Fruit fly (Drosophila melanogaster) whole organism, embryonic: ENCODE data around the gene CG32440.

ENCODE experiments used
- Atf-2 ChIP-seq: fragments of 200-800 bp; sonication (Bioruptor generic); optimal IDR thresholded peaks from 2 replicates; lab custom pipeline; 2016; ENCODE audit warnings: missing biosample characterization, missing genetic modification characterization
- Awh ChIP-seq: fragments of 200-800 bp; sonication (Bioruptor generic); IDR thresholded peaks from 2 replicates; pipeline ENCODE4, ENCODE4 v1.3.6; 2022; ENCODE audit warnings: missing biosample characterization, missing genetic modification characterization
- CG10959 ChIP-seq: fragments of 200-800 bp; sonication (Bioruptor generic); IDR thresholded peaks from 2 replicates; pipeline ENCODE4 v1.3.6; 2022; ENCODE audit warnings: missing biosample characterization, missing genetic modification characterization
- CG12155 ChIP-seq: fragments of 200-800 bp; sonication (Bioruptor generic); optimal IDR thresholded peaks from 3 replicates; lab custom pipeline; 2016; ENCODE audit warnings: missing biosample characterization, missing genetic modification characterization
- CG12236 ChIP-seq: fragments of 200-800 bp; sonication (Bioruptor generic); optimal IDR thresholded peaks from 2 replicates; lab custom pipeline; 2016; ENCODE audit warnings: missing biosample characterization, missing genetic modification characterization
- CG13296 ChIP-seq: fragments of 200-800 bp; sonication (Bioruptor generic); optimal IDR thresholded peaks from 3 replicates; lab custom pipeline; 2018; ENCODE audit warnings: missing biosample characterization, mild to moderate bottlenecking, missing genetic modification characterization
- CG15011 ChIP-seq: fragments of 200-800 bp; sonication (Bioruptor generic); optimal IDR thresholded peaks from 3 replicates; lab custom pipeline; 2018; ENCODE audit warnings: missing biosample characterization, mild to moderate bottlenecking, missing genetic modification characterization
- CG15073 ChIP-seq: fragments of 200-800 bp; sonication (Bioruptor generic); optimal IDR thresholded peaks from 2 replicates; lab custom pipeline; 2016; ENCODE audit warnings: missing biosample characterization, missing genetic modification characterization
- CG1529 ChIP-seq: fragments of 200-800 bp; sonication (Bioruptor generic); optimal IDR thresholded peaks from 3 replicates; lab custom pipeline; 2018; ENCODE audit warnings: missing biosample characterization, missing genetic modification characterization
- CG16863 ChIP-seq: fragments of 200-800 bp; sonication (Bioruptor generic); optimal IDR thresholded peaks from 3 replicates; lab custom pipeline; 2016; ENCODE audit warnings: missing biosample characterization, missing genetic modification characterization
- CG17385 ChIP-seq: fragments of 200-800 bp; sonication (Bioruptor generic); optimal IDR thresholded peaks from 3 replicates; lab custom pipeline; 2018; ENCODE audit warnings: missing biosample characterization, mild to moderate bottlenecking, missing genetic modification characterization
- CG17802 ChIP-seq: fragments of 200-800 bp; sonication (Bioruptor generic); optimal IDR thresholded peaks from 2 replicates; lab custom pipeline; 2018; ENCODE audit warnings: missing biosample characterization, mild to moderate bottlenecking, missing genetic modification characterization, moderate library complexity
- CG18599 ChIP-seq: fragments of 200-800 bp; sonication (Bioruptor generic); optimal IDR thresholded peaks from 3 replicates; lab custom pipeline; 2017; ENCODE audit warnings: missing biosample characterization, missing genetic modification characterization, mild to moderate bottlenecking, moderate library complexity, missing genetic modification reagents
- CG2202 ChIP-seq: fragments of 200-800 bp; sonication (Bioruptor generic); optimal IDR thresholded peaks from 2 replicates; lab custom pipeline; 2018; ENCODE audit warnings: missing biosample characterization, mild to moderate bottlenecking, missing genetic modification characterization
- CG3065 ChIP-seq: fragments of 200-800 bp; sonication (Bioruptor generic); optimal IDR thresholded peaks from 2 replicates; lab custom pipeline; 2016; ENCODE audit warnings: missing biosample characterization, missing genetic modification characterization
- CG32532 ChIP-seq: fragments of 200-800 bp; sonication (Bioruptor generic); IDR thresholded peaks from 2 replicates; pipeline ENCODE4 v1.3.6; 2022; ENCODE audit warnings: missing biosample characterization, missing genetic modification characterization
- CG4328 ChIP-seq: fragments of 200-800 bp; sonication (Bioruptor generic); optimal IDR thresholded peaks from 3 replicates; lab custom pipeline; 2017; ENCODE audit warnings: missing biosample characterization, missing genetic modification reagents, missing genetic modification characterization
- CG6654 ChIP-seq: fragments of 200-800 bp; sonication (Bioruptor generic); optimal IDR thresholded peaks from 2 replicates; lab custom pipeline; 2017; ENCODE audit warnings: missing biosample characterization, mild to moderate bottlenecking, missing genetic modification characterization
- CG6765 ChIP-seq: fragments of 200-800 bp; sonication (Bioruptor generic); optimal IDR thresholded peaks from 3 replicates; lab custom pipeline; 2017; ENCODE audit warnings: missing biosample characterization, mild to moderate bottlenecking, missing genetic modification characterization
- CG7372 ChIP-seq: fragments of 200-800 bp; sonication (Bioruptor generic); IDR thresholded peaks from 2 replicates; pipeline ENCODE4 v1.3.6; 2022; ENCODE audit warnings: missing biosample characterization, missing genetic modification characterization
- CG7786 ChIP-seq: fragments of 200-800 bp; sonication (Bioruptor generic); optimal IDR thresholded peaks from 2 replicates; lab custom pipeline; 2016; ENCODE audit warnings: missing biosample characterization, missing genetic modification characterization
- CG9727 ChIP-seq: fragments of 200-800 bp; sonication (Bioruptor generic); optimal IDR thresholded peaks from 3 replicates; lab custom pipeline; 2017; ENCODE audit warnings: missing biosample characterization, mild to moderate bottlenecking, missing genetic modification characterization
- ERR ChIP-seq: fragments of 200-800 bp; sonication (Bioruptor generic); optimal IDR thresholded peaks from 2 replicates; lab custom pipeline; 2016; ENCODE audit warnings: missing biosample characterization, missing genetic modification characterization
- Elba2 ChIP-seq: fragments of 200-800 bp; sonication (Bioruptor generic); optimal IDR thresholded peaks from 3 replicates; lab custom pipeline; 2016; ENCODE audit warnings: missing biosample characterization, missing genetic modification characterization
- Jarid2 ChIP-seq: fragments of 200-800 bp; sonication (Bioruptor generic); optimal IDR thresholded peaks from 3 replicates; lab custom pipeline; 2017; ENCODE audit warnings: mild to moderate bottlenecking, missing biosample characterization, missing genetic modification reagents, missing genetic modification characterization
- Mad ChIP-seq: fragments of 200-800 bp; sonication (Bioruptor generic); optimal IDR thresholded peaks from 2 replicates; lab custom pipeline; 2016; ENCODE audit warnings: missing biosample characterization, missing genetic modification characterization
- Rfx ChIP-seq: fragments of 200-800 bp; sonication (Bioruptor generic); IDR thresholded peaks from 2 replicates; pipeline ENCODE4 v1.3.6; 2022; ENCODE audit warnings: missing biosample characterization, missing genetic modification characterization
- az2 ChIP-seq: fragments of 200-800 bp; sonication (Bioruptor generic); optimal IDR thresholded peaks from 3 replicates; lab custom pipeline; 2016; ENCODE audit warnings: missing biosample characterization, missing genetic modification characterization
- bab2 ChIP-seq: fragments of 200-800 bp; sonication (Bioruptor generic); optimal IDR thresholded peaks from 2 replicates; lab custom pipeline; 2016; ENCODE audit warnings: missing biosample characterization, missing genetic modification characterization
- dimm ChIP-seq: fragments of 200-800 bp; sonication (Bioruptor generic); IDR thresholded peaks from 2 replicates; pipeline ENCODE4 v1.3.6; 2022; ENCODE audit warnings: missing biosample characterization, missing genetic modification characterization
- dm ChIP-seq: fragments of 200-800 bp; sonication (Bioruptor generic); optimal IDR thresholded peaks from 3 replicates; lab custom pipeline; 2016; ENCODE audit warnings: missing biosample characterization, missing genetic modification characterization
- fd64A ChIP-seq: fragments of 200-800 bp; sonication (Bioruptor generic); optimal IDR thresholded peaks from 3 replicates; lab custom pipeline; 2018; ENCODE audit warnings: missing biosample characterization, mild to moderate bottlenecking, missing genetic modification characterization
- fu2 ChIP-seq: fragments of 200-800 bp; sonication (Bioruptor generic); optimal IDR thresholded peaks from 2 replicates; lab custom pipeline; 2016; ENCODE audit warnings: missing biosample characterization, missing genetic modification characterization
- gro ChIP-seq: fragments of 200-800 bp; sonication (Bioruptor generic); optimal IDR thresholded peaks from 2 replicates; lab custom pipeline; 2016; ENCODE audit warnings: missing biosample characterization, missing genetic modification characterization
- hbn ChIP-seq: fragments of 200-800 bp; sonication (Bioruptor generic); IDR thresholded peaks from 2 replicates; pipeline ENCODE4 v1.3.6; 2022; ENCODE audit warnings: missing biosample characterization, missing genetic modification characterization; ENCODE audit not compliant: partially characterized antibody
- ind ChIP-seq: fragments of 200-800 bp; sonication (Bioruptor generic); optimal IDR thresholded peaks from 3 replicates; lab custom pipeline; 2016; ENCODE audit warnings: missing biosample characterization, missing genetic modification characterization
- jumu ChIP-seq: fragments of 200-800 bp; sonication (Bioruptor generic); optimal IDR thresholded peaks from 3 replicates; lab custom pipeline; 2016; ENCODE audit warnings: missing biosample characterization, missing genetic modification characterization
- klu ChIP-seq: fragments of 200-800 bp; sonication (Bioruptor generic); IDR thresholded peaks from 2 replicates; pipeline ENCODE4 v1.3.6; 2022; ENCODE audit warnings: missing biosample characterization, missing genetic modification characterization
- maf-S ChIP-seq: fragments of 200-800 bp; sonication (Bioruptor generic); optimal IDR thresholded peaks from 2 replicates; lab custom pipeline; 2016; ENCODE audit warnings: missing biosample characterization, missing genetic modification characterization
- mld ChIP-seq: fragments of 200-800 bp; sonication (Bioruptor generic); IDR thresholded peaks from 3 replicates; pipeline ENCODE4 v1.3.6; 2022; ENCODE audit warnings: missing biosample characterization, missing genetic modification characterization; ENCODE audit not compliant: partially characterized antibody
- odd ChIP-seq: fragments of 200-800 bp; sonication (Bioruptor generic); optimal IDR thresholded peaks from 2 replicates; lab custom pipeline; 2017; ENCODE audit warnings: missing biosample characterization, mild to moderate bottlenecking, missing genetic modification characterization
- otp ChIP-seq: fragments of 200-800 bp; sonication (Bioruptor generic); IDR thresholded peaks from 3 replicates; pipeline ENCODE4, ENCODE4 v1.3.6; 2022; ENCODE audit warnings: missing biosample characterization, missing genetic modification characterization
- pan ChIP-seq, 4 experiments: fragments of >200 bp in 3 of 4; fragments of 200-800 bp in 1 of 4; sonication (Bioruptor generic) in 1 of 4; optimal IDR thresholded peaks in 3 of 4; IDR thresholded peaks in 1 of 4; 2 replicates each; pipeline versions ENCODE4 v1.3.6 to Lab custom; 2017 to 2022; ENCODE audit warnings: missing biosample characterization in 2 of 4, missing genetic modification characterization in 2 of 4, mixed read lengths in 1 of 4
- rib ChIP-seq: fragments of 200-800 bp; sonication (Bioruptor generic); IDR thresholded peaks from 2 replicates; pipeline ENCODE4 v1.3.6; 2022; ENCODE audit warnings: missing biosample characterization, missing genetic modification characterization
- sc ChIP-seq, 3 experiments: fragments of >200 bp in 2 of 3; fragments of 200-800 bp in 1 of 3; sonication (Bioruptor generic) in 1 of 3; optimal IDR thresholded peaks; 2 replicates in 2 of 3; 3 replicates in 1 of 3; lab custom pipeline; 2017; ENCODE audit warnings: mild to moderate bottlenecking in 1 of 3, missing biosample characterization in 1 of 3, missing genetic modification characterization in 1 of 3, missing genetic modification reagents in 1 of 3
- tap ChIP-seq: fragments of 200-800 bp; optimal IDR thresholded peaks from 3 replicates; lab custom pipeline; 2019; ENCODE audit warnings: missing biosample characterization, mild to moderate bottlenecking, missing genetic modification characterization, moderate library complexity
- tgo ChIP-seq: fragments of 200-800 bp; sonication (Bioruptor generic); IDR thresholded peaks from 3 replicates; pipeline ENCODE4 v1.3.6; 2022; ENCODE audit warnings: missing biosample characterization, missing genetic modification characterization
- unc-4 ChIP-seq: fragments of 200-800 bp; sonication (Bioruptor generic); IDR thresholded peaks from 2 replicates; pipeline ENCODE4 v1.3.6; 2022; ENCODE audit warnings: missing biosample characterization, missing genetic modification characterization; ENCODE audit not compliant: partially characterized antibody
- yki ChIP-seq: fragments of >200 bp; optimal IDR thresholded peaks from 3 replicates; lab custom pipeline; 2018
- zen ChIP-seq: fragments of 200-800 bp; sonication (Bioruptor generic); optimal IDR thresholded peaks from 3 replicates; lab custom pipeline; 2018; ENCODE audit warnings: missing biosample characterization, mild to moderate bottlenecking, missing genetic modification characterization, moderate library complexity

Gene CG32440

DNA sequence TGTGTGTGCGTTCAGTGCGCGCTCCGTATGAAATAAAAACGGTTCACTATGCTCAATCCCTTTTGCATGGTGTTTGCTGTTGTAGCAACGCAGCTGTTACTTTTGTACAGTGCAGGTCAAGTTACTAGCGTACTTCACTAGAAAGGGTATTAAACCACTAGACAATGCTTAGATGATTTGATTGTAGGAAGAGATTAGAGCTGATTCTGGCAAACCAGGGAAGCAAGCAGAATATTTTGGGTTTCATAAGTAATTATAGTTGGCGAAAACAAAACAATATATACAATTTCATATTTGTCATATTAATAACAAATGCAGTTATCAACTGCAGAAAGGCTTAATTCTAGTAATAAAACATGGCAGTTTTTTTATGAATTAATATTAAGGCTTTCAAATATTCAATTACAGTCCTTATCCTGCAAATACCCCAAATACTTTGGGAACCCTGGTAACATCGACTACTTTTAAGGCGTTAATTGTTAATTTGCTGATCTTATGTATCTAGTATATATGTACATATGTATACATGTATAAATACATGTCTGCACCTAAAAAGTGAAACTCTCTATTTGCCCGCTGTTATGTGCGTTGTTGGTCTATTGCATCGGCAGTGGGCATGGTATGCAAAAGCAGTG, 12.7 kb upstream of the CG32440 start (continued):
- TF ChIP-seq CG12155 (GFP tag; lab: Kevin White, UChicago), result peak; percentile 8
- TF ChIP-seq otp (GFP tag; lab: Robert Waterston, UW), result 0 out of 3 replicates have a peak, but pooled peaks have one; percentile 59
- no peak for TF ChIP-seq zen (tag; lab: Kevin White, UChicago)
- TF ChIP-seq unc-4 (GFP tag; lab: Robert Waterston, UW), result no peak
- TF ChIP-seq CG17385, result peak; percentile 1
- TF ChIP-seq CG18599, result no peak
- no peak for TF ChIP-seq dimm (GFP tag; lab: Robert Waterston, UW)
- TF ChIP-seq jumu (GFP tag; lab: Kevin White, UChicago), result no peak
- TF ChIP-seq sc (optimal IDR thresholded peaks at IDR 0.05; lab: Kevin White, UChicago), result no peak
- TF ChIP-seq sc (GFP tag; optimal IDR thresholded peaks at IDR 0.05; lab: Kevin White, UChicago), result peak; percentile 69
- peak; percentile 9 for TF ChIP-seq CG17802
- peak; percentile 52 for TF ChIP-seq ind (GFP tag; lab: Kevin White, UChicago)
- no peak for TF ChIP-seq yki (lab: Kevin White, UChicago)
- no peak for TF ChIP-seq dm (GFP tag; lab: Kevin White, UChicago)
- no peak; the same call in 1 of the 2 replicates for TF ChIP-seq CG10959 (GFP tag; lab: Robert Waterston, UW)
- TF ChIP-seq tgo (GFP tag; lab: Robert Waterston, UW), result 0 out of 3 replicates have a peak, but pooled peaks have one; percentile 17
- peak; percentile 29 for TF ChIP-seq Mad (GFP tag; lab: Kevin White, UChicago)
- TF ChIP-seq Elba2 (GFP tag; lab: Kevin White, UChicago), result no peak
- TF ChIP-seq CG12236 (GFP tag; lab: Kevin White, UChicago), result no peak
- TF ChIP-seq tap (tag; lab: Kevin White, UChicago), result peak; percentile 44
- peak; percentile 16 for TF ChIP-seq odd (GFP tag; lab: Kevin White, UChicago)
- TF ChIP-seq CG7786, result no peak
- peak; percentile 32 for TF ChIP-seq fu2 (GFP tag; lab: Kevin White, UChicago)
- no peak for TF ChIP-seq CG6765 (GFP tag; lab: Kevin White, UChicago)
- no peak for TF ChIP-seq Jarid2 (GFP tag; lab: Kevin White, UChicago)
- no peak for TF ChIP-seq gro (GFP tag; lab: Kevin White, UChicago)
- TF ChIP-seq CG9727 (GFP tag; lab: Kevin White, UChicago), result peak; percentile 58
- TF ChIP-seq Atf-2 (GFP tag; lab: Kevin White, UChicago), result no peak
- TF ChIP-seq az2 (GFP tag; lab: Kevin White, UChicago), result peak; percentile 61
- no peak for TF ChIP-seq pan (optimal IDR thresholded peaks at IDR 0.05; lab: Kevin White, UChicago)
- peak in 1 of 2 experiments; percentile 38 for TF ChIP-seq pan (GFP tag; optimal IDR thresholded peaks at IDR 0.05 in 1 of 2, IDR thresholded peaks at IDR 0.05 in 1 of 2)
- TF ChIP-seq CG16863 (GFP tag; lab: Kevin White, UChicago), result peak; percentile 43
- no peak for TF ChIP-seq fd64A
- TF ChIP-seq CG3065, result no peak
- TF ChIP-seq CG15073, result no peak
- no peak for TF ChIP-seq CG4328
- TF ChIP-seq CG6654, result peak; percentile 6
- no peak for TF ChIP-seq maf-S (GFP tag; lab: Kevin White, UChicago)
- peak; percentile 30 for TF ChIP-seq bab2
- no peak for TF ChIP-seq CG7372 (GFP tag; lab: Robert Waterston, UW)
- TF ChIP-seq Rfx, result peak; percentile 35; the same call in 1 of the 2 replicates
- no peak for TF ChIP-seq CG15011 (GFP tag; lab: Kevin White, UChicago)
- TF ChIP-seq CG2202 (tag; lab: Kevin White, UChicago), result no peak
- TF ChIP-seq klu, result no peak
- no peak for TF ChIP-seq CG1529 (GFP tag; lab: Kevin White, UChicago)
- TF ChIP-seq CG32532, result peak; percentile 55; the same call in 1 of the 2 replicates
- no peak for TF ChIP-seq mld (GFP tag; lab: Robert Waterston, UW)
- TF ChIP-seq rib (GFP tag; lab: Robert Waterston, UW), result no peak
- TF ChIP-seq ERR, result no peak
- 0 out of 2 replicates have a peak, but pooled peaks have one; percentile 16 for TF ChIP-seq Awh (GFP tag; lab: Robert Waterston, UW)
- no peak for TF ChIP-seq hbn
- TF ChIP-seq CG13296 (GFP tag; lab: Kevin White, UChicago), result peak; percentile 15
